Worm (Caenorhabditis elegans) whole organism, early embryonic: ENCODE measurements around the gene ttr-32.

ENCODE experiments used
- B0310.2 ChIP-seq: sonication (generic microtip); optimal IDR thresholded peaks from 2 replicates; lab custom pipeline; 2016; ENCODE audit warnings: mild to moderate bottlenecking, missing genetic modification characterization, missing compliant biosample characterization
- F13C5.2 ChIP-seq: sonication (generic microtip); optimal IDR thresholded peaks from 2 replicates; lab custom pipeline; 2017; ENCODE audit warnings: mild to moderate bottlenecking, missing genetic modification characterization, inconsistent platforms, missing compliant biosample characterization
- aly-1 ChIP-seq: sonication (generic microtip); optimal IDR thresholded peaks from 2 replicates; lab custom pipeline; 2016; ENCODE audit warnings: missing genetic modification characterization, missing compliant biosample characterization
- ama-1 ChIP-seq: fragments of 150-350 bp; optimal IDR thresholded peaks from 2 replicates; lab custom pipeline; 2014
- ceh-13 ChIP-seq: fragments of 200-800 bp; sonication (Bioruptor generic); optimal IDR thresholded peaks from 2 replicates; lab custom pipeline; 2018; ENCODE audit warnings: mild to moderate bottlenecking, missing genetic modification characterization, missing compliant biosample characterization
- ceh-36 ChIP-seq: sonication (generic microtip); optimal IDR thresholded peaks from 2 replicates; lab custom pipeline; 2016; ENCODE audit warnings: missing genetic modification characterization, inconsistent platforms, missing compliant biosample characterization
- ets-7 ChIP-seq: sonication (generic microtip); optimal IDR thresholded peaks from 2 replicates; lab custom pipeline; 2016; ENCODE audit warnings: missing genotype, missing genetic modification characterization, missing compliant biosample characterization
- flt-1 ChIP-seq: fragments of 200-800 bp; sonication (Bioruptor generic); IDR thresholded peaks from 2 replicates; pipeline ENCODE4 v1.3.6; 2022; ENCODE audit warnings: missing genetic modification characterization, missing compliant biosample characterization
- hmbx-1 ChIP-seq: sonication (generic microtip); optimal IDR thresholded peaks from 2 replicates; lab custom pipeline; 2016; ENCODE audit warnings: mild to moderate bottlenecking, missing genetic modification characterization, missing compliant biosample characterization
- hmg-4 ChIP-seq: fragments of 200-800 bp; sonication (Bioruptor generic); optimal IDR thresholded peaks from 2 replicates; lab custom pipeline; 2018; ENCODE audit warnings: mild to moderate bottlenecking, missing genetic modification characterization, missing compliant biosample characterization
- hnd-1 ChIP-seq: sonication (generic microtip); optimal IDR thresholded peaks from 2 replicates; lab custom pipeline; 2016; ENCODE audit warnings: missing genetic modification characterization, missing compliant biosample characterization
- pes-1 ChIP-seq: fragments of 200-800 bp; sonication (Bioruptor generic); IDR thresholded peaks from 2 replicates; pipeline ENCODE4 v1.3.6; 2022; ENCODE audit warnings: missing genetic modification reagents, missing genetic modification characterization, missing compliant biosample characterization
- scrt-1 ChIP-seq: fragments of 200-800 bp; sonication (Bioruptor generic); IDR thresholded peaks from 2 replicates; pipeline ENCODE4 v1.3.6; 2022; ENCODE audit warnings: missing genetic modification characterization, missing compliant biosample characterization
- sea-1 ChIP-seq: fragments of 200-800 bp; sonication (Bioruptor generic); conservative IDR thresholded peaks from 2 replicates; pipeline ENCODE4 v1.3.6; 2022; ENCODE audit warnings: missing genetic modification characterization, missing compliant biosample characterization
- tbx-11 ChIP-seq: fragments of 200-800 bp; sonication (Bioruptor generic); IDR thresholded peaks from 2 replicates; pipeline ENCODE4 v1.3.6; 2022; ENCODE audit warnings: missing genetic modification characterization, missing compliant biosample characterization
- tbx-37 ChIP-seq: fragments of 200-800 bp; sonication (Bioruptor generic); conservative IDR thresholded peaks from 2 replicates; pipeline ENCODE4 v1.3.6; 2022; ENCODE audit warnings: missing genetic modification reagents, missing genetic modification characterization, missing compliant biosample characterization
- tra-4 ChIP-seq: sonication (generic microtip); optimal IDR thresholded peaks from 2 replicates; lab custom pipeline; 2017; ENCODE audit warnings: missing genetic modification characterization, missing compliant biosample characterization

ttr-32 gene

DNA sequence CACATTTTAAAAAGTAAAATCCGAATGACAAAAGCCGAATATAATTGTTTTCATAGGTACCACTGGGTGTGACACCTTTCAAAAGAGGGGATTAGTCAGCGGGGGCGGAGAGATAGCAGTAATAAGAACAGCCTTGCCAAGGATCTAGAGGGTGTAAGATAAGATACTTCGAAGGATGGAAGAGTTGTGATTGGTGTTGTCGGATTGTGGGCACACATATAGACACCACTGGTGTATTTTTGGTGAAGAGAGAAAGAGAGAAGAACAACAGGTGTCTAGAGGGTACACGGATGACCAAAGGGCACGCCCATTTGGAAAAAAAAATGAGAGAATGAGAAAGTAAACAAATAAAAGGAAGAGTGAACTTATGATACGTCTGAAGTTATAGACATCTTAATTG is 21.0 kb upstream of the ttr-32 start:
- TF ChIP-seq ceh-36 (tag; lab: Kevin White, UChicago) (peak; percentile 53), sea-1 (no peak), tbx-37 (GFP tag; lab: Robert Waterston, UW) (no peak)

DNA sequence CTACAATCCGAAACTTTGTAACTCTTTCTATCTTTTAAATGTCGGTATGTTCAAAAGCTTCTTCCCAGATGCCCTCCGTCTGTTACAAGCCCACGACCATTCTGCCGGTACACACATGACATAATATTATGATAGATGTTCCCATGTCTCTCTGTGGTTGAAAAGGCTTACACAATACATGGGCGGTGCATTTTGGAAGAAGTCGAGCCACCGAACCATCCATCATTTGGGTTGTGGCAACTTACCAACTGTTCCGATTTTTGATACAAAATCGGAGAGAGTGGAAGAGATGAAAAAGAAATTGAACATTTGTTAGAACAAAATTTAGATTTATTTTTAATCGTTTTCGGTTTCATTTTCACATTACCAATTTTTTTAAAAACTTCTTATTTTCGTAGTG is 17.2 kb upstream of the ttr-32 start:
- TF ChIP-seq flt-1 (GFP tag; lab: Robert Waterston, UW) = no peak
- TF ChIP-seq F13C5.2 (tag; lab: Kevin White, UChicago) = no peak

DNA sequence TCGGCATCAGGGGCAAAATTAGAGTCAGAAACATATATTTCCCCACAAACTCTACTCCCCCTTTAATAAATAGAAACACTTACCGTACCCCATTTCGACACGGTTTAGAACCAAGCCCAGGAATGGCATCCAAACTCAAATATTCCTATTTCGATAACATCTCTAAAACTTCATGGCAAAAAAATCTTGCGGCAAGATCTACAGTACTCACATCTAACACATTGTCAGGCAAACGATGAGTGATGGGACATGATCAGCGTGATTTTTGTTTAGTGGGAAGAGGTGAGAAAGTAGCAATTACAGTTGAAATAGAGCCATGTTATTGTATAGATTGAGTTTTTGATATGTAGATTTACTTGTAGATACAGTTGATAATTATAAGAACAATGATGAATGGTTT is 15.2 kb upstream of the ttr-32 start:
- no peak for TF ChIP-seq tbx-11 (GFP tag; lab: Robert Waterston, UW)
- no peak for TF ChIP-seq sea-1
- peak; percentile 13 for TF ChIP-seq ceh-13 (GFP tag; lab: Kevin White, UChicago)
- TF ChIP-seq aly-1 (tag; lab: Kevin White, UChicago) = no peak
- no peak for TF ChIP-seq ama-1 (lab: Kevin White, UChicago)

DNA sequence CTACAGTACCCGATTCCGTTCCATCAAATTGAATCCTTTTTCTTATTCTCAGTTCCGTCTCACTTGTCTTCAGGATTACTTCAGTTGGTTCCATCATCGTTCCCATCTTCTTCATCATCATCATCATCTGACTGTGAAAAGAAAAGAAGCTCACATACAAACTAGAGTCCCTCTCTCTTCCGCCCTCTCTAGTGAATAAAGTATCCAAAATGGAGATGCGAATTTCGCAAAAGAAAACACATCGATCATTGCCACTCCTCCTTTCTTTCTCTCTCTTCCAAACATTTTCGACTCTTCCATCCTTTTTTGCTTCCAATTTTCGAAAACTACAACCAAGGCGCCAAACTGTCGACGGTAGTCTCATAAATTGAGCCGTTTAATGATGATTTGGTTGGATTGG is 13.4 kb upstream of the ttr-32 start:
- TF ChIP-seq F13C5.2 (tag; lab: Kevin White, UChicago) (no peak), scrt-1 (no peak), ceh-36 (tag; lab: Kevin White, UChicago) (no peak), ceh-13 (GFP tag; lab: Kevin White, UChicago) (no peak), flt-1 (GFP tag; lab: Robert Waterston, UW) (no peak), hnd-1 (tag; lab: Kevin White, UChicago) (no peak), hmg-4 (no peak), tra-4 (tag; lab: Kevin White, UChicago) (no peak), tbx-37 (GFP tag; lab: Robert Waterston, UW) (no peak), hmbx-1 (tag; lab: Kevin White, UChicago) (no peak), pes-1 (no peak)

DNA sequence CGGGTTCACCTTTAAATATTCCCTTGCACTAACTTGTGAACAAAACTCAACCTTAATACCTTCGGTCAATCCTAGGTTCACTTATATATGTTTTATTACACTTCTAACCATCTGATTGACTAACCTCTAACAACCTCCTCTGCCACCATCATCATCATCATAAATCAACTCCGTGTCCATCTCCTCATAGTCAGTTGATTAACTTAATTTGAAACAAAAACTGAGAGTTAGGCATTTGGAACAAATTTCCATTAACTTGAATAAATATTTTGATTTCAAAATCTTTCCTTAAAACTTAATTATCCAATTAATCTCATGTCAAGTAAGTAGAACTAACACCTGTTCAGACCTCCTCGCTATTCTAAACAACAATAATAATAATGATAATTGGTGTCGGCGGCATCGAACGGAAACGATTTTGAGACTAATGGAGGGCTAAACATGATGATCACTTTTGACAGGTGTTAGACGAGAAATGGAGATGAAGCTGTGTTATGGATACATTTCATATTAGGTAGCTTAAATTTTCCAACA is 12.5 kb upstream of the ttr-32 start:
- TF ChIP-seq tra-4 (tag; lab: Kevin White, UChicago) (no peak), ets-7 (tag; lab: Kevin White, UChicago) (no peak), pes-1 (no peak), ceh-13 (GFP tag; lab: Kevin White, UChicago) (no peak)

DNA sequence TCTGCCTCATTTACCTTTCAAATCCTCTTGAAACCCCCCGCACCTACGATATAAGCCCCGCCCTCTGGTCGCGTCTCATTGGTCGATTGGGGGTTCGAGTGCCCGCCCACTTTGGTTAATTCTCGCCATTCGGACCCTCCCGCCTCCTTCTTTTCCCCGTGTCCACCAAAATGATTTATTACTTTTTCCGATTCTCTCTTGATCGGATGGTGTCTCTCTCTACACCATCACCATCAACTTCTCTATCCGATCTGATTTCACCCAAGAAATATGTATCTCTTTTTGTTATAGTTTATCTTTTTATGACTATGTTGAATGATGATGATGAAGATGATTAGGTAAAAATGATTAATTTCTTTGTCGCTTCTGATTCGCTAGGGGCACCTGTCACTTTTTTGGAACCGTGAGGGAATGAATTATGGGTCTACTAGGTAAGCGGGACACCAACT is 11.5 kb upstream of the ttr-32 start:
- TF ChIP-seq tbx-11 (GFP tag; lab: Robert Waterston, UW) = 0 out of 2 replicates have a peak, but pooled peaks have one; percentile 40
- 0 out of 2 replicates have a peak, but pooled peaks have one; percentile 45 for TF ChIP-seq sea-1
- TF ChIP-seq F13C5.2 (tag; lab: Kevin White, UChicago) = no peak
- peak; percentile 32 for TF ChIP-seq hmg-4
- peak; percentile 61 for TF ChIP-seq ceh-13 (GFP tag; lab: Kevin White, UChicago)

DNA sequence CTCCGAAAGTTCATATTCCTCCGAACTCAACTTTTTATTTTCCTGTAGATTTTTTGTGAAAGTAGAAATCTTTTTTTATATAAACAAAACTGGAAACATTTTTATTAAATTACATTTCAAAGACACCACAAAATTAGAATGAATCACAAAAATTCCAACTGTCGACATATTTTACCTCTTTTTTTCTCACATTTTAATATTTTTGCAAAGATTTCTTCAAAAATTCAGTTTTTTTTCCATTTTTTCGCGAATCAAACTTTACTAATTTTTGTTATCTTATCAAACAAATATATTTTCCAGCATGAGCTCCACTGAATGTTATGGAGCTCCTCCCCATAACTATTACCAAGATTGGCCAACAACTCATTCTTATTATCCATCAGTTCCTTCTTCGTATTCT is 10.9 kb upstream of the ttr-32 start, which contains the start of gene ceh-13:
TSS of gene ceh-13 (plus strand) at position 301 of the 400 bp plus-strand sequence.
- no peak for TF ChIP-seq ama-1 (lab: Kevin White, UChicago)
- no peak for TF ChIP-seq ceh-36 (tag; lab: Kevin White, UChicago)
- no peak for TF ChIP-seq scrt-1
- no peak for TF ChIP-seq ceh-13 (GFP tag; lab: Kevin White, UChicago)
- no peak for TF ChIP-seq F13C5.2 (tag; lab: Kevin White, UChicago)
- no peak for TF ChIP-seq sea-1
- no peak for TF ChIP-seq tbx-37 (GFP tag; lab: Robert Waterston, UW)
- TF ChIP-seq hmg-4 = no peak
- no peak for TF ChIP-seq ets-7 (tag; lab: Kevin White, UChicago)
- no peak for TF ChIP-seq pes-1
- no peak for TF ChIP-seq tra-4 (tag; lab: Kevin White, UChicago)
- TF ChIP-seq aly-1 (tag; lab: Kevin White, UChicago) = no peak
- no peak for TF ChIP-seq hnd-1 (tag; lab: Kevin White, UChicago)
- TF ChIP-seq flt-1 (GFP tag; lab: Robert Waterston, UW) = no peak
- TF ChIP-seq hmbx-1 (tag; lab: Kevin White, UChicago) = no peak
- no peak for TF ChIP-seq tbx-11 (GFP tag; lab: Robert Waterston, UW)
- no peak for TF ChIP-seq B0310.2 (tag; lab: Kevin White, UChicago)

DNA sequence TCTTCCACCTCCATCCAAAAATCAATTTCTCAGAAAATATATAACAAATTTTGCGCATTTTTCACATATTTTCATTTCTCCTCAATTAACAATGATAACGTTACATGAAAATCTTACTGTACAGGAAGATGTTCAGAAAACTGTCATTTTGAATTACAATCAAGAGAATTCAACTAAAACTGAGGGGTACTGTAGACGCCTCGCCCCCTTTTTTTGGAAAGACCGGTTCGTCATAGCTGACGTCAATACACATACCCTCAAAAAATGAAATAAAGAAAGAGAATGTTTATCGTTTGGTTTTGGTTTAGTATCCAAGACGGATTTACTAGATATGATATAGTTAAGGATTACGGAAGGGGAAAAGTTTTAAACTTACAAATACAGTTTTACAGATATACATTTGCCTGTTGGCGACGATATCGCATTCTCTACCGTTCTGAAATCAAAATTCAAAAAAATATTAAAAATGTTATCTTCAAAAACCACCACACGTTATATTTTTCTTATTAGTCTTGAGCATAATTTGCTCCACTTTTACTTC is 8.2 kb upstream of the ttr-32 start:
- TF ChIP-seq ets-7 (tag; lab: Kevin White, UChicago) (no peak), ceh-13 (GFP tag; lab: Kevin White, UChicago) (no peak), sea-1 (no peak), hnd-1 (tag; lab: Kevin White, UChicago) (no peak), B0310.2 (tag; lab: Kevin White, UChicago) (no peak), aly-1 (tag; lab: Kevin White, UChicago) (no peak), tbx-37 (GFP tag; lab: Robert Waterston, UW) (no peak), pes-1 (no peak), tbx-11 (GFP tag; lab: Robert Waterston, UW) (no peak), hmg-4 (no peak), flt-1 (GFP tag; lab: Robert Waterston, UW) (no peak), hmbx-1 (tag; lab: Kevin White, UChicago) (no peak), scrt-1 (no peak), F13C5.2 (tag; lab: Kevin White, UChicago) (no peak), tra-4 (tag; lab: Kevin White, UChicago) (no peak), ceh-36 (tag; lab: Kevin White, UChicago) (no peak), ama-1 (lab: Kevin White, UChicago) (no peak)
